Worm (Caenorhabditis elegans) whole organism, young adult: ENCODE results near the gene dhcr-7.

Source experiments
- D2030.7 ChIP-seq: fragments of 200-800 bp; sonication (Bioruptor generic); IDR thresholded peaks from 2 replicates; pipeline ENCODE4 v1.3.6; 2022; ENCODE audit warnings: missing genetic modification reagents, missing genetic modification characterization, missing compliant biosample characterization
- F22D6.2 ChIP-seq: sonication (generic microtip); optimal IDR thresholded peaks from 2 replicates; lab custom pipeline; 2016; ENCODE audit warnings: mild to moderate bottlenecking, missing genetic modification characterization, missing compliant biosample characterization
- F23B12.7 ChIP-seq: sonication (generic microtip); optimal IDR thresholded peaks from 2 replicates; lab custom pipeline; 2017; ENCODE audit warnings: missing genetic modification characterization, mild to moderate bottlenecking, missing compliant biosample characterization, antibody characterized with exemption, moderate library complexity; ENCODE audit not compliant: insufficient read depth
- F33H1.4 ChIP-seq: fragments of 200-800 bp; sonication (Bioruptor generic); IDR thresholded peaks from 2 replicates; pipeline ENCODE4 v1.3.6; 2022; ENCODE audit warnings: missing genetic modification reagents, missing genetic modification characterization, missing compliant biosample characterization
- F39B2.1 ChIP-seq: fragments of 200-800 bp; sonication (Bioruptor generic); IDR thresholded peaks from 2 replicates; pipeline ENCODE4 v1.3.6; 2022; ENCODE audit warnings: missing genetic modification reagents, missing genetic modification characterization, missing compliant biosample characterization
- F49E8.2 ChIP-seq: sonication (generic microtip); optimal IDR thresholded peaks from 3 replicates; lab custom pipeline; 2017; ENCODE audit warnings: missing genetic modification characterization, mild to moderate bottlenecking, missing compliant biosample characterization, antibody characterized with exemption, moderate library complexity; ENCODE audit not compliant: insufficient read depth
- F52B5.7 ChIP-seq: sonication (generic microtip); optimal IDR thresholded peaks from 2 replicates; lab custom pipeline; 2016; ENCODE audit warnings: mild to moderate bottlenecking, missing genetic modification characterization, missing compliant biosample characterization
- akir-1 ChIP-seq: fragments of 200-800 bp; sonication (Bioruptor generic); optimal IDR thresholded peaks from 2 replicates; lab custom pipeline; 2018; ENCODE audit warnings: mild to moderate bottlenecking, missing genetic modification characterization, moderate library complexity, missing compliant biosample characterization
- atf-7 ChIP-seq: sonication (generic microtip); optimal IDR thresholded peaks from 2 replicates; lab custom pipeline; 2017; ENCODE audit warnings: mild to moderate bottlenecking, missing genetic modification characterization, missing compliant biosample characterization
- attf-3 ChIP-seq: fragments of 200-800 bp; sonication (Bioruptor generic); conservative IDR thresholded peaks from 2 replicates; pipeline ENCODE4 v1.3.6; 2022; ENCODE audit warnings: missing genetic modification reagents, missing genetic modification characterization, missing compliant biosample characterization
- attf-5 ChIP-seq: fragments of 200-800 bp; sonication (Bioruptor generic); optimal IDR thresholded peaks from 2 replicates; lab custom pipeline; 2018; ENCODE audit warnings: mild to moderate bottlenecking, missing genetic modification characterization, missing compliant biosample characterization
- cebp-1 ChIP-seq, 2 experiments: fragments of 200-800 bp in 1 of 2; sonication (Bioruptor generic) in 1 of 2; sonication (generic microtip) in 1 of 2; IDR thresholded peaks in 1 of 2; optimal IDR thresholded peaks in 1 of 2; 2 replicates each; pipeline versions ENCODE4 v1.3.6 to Lab custom; 2017 to 2022; ENCODE audit warnings: missing compliant biosample characterization in 2 of 2, missing genetic modification characterization in 2 of 2, mild to moderate bottlenecking in 1 of 2, missing genetic modification reagents in 1 of 2, moderate library complexity in 1 of 2
- ceh-27 ChIP-seq: fragments of 200-800 bp; sonication (Bioruptor generic); optimal IDR thresholded peaks from 2 replicates; lab custom pipeline; 2018; ENCODE audit warnings: mild to moderate bottlenecking, missing genetic modification characterization, moderate library complexity, missing compliant biosample characterization
- die-1 ChIP-seq: sonication (generic microtip); optimal IDR thresholded peaks from 2 replicates; lab custom pipeline; 2016; ENCODE audit warnings: missing genotype, mild to moderate bottlenecking, missing genetic modification characterization, missing compliant biosample characterization
- dpff-1 ChIP-seq: sonication (generic microtip); optimal IDR thresholded peaks from 2 replicates; lab custom pipeline; 2017; ENCODE audit warnings: mild to moderate bottlenecking, missing genetic modification characterization, missing compliant biosample characterization
- efl-1 ChIP-seq: fragments of 150-350 bp; optimal IDR thresholded peaks from 2 replicates; lab custom pipeline; 2014; ENCODE audit warnings: missing biosample characterization, missing genetic modification reagents, missing genetic modification characterization
- egl-44 ChIP-seq: fragments of 200-800 bp; sonication (Bioruptor generic); IDR thresholded peaks from 2 replicates; pipeline ENCODE4 v1.3.6; 2022; ENCODE audit warnings: missing genetic modification reagents, missing genetic modification characterization, missing compliant biosample characterization
- egrh-3 ChIP-seq: fragments of 200-800 bp; sonication (Bioruptor generic); IDR thresholded peaks from 2 replicates; pipeline ENCODE4 v1.3.6; 2022; ENCODE audit warnings: missing genetic modification reagents, missing genetic modification characterization, missing compliant biosample characterization
- ekl-4 ChIP-seq: fragments of 200-800 bp; sonication (Bioruptor generic); IDR thresholded peaks from 2 replicates; pipeline ENCODE4 v1.3.6; 2022; ENCODE audit warnings: missing genetic modification reagents, missing genetic modification characterization, missing compliant biosample characterization
- ets-4 ChIP-seq: fragments of 200-800 bp; sonication (Bioruptor generic); optimal IDR thresholded peaks from 2 replicates; lab custom pipeline; 2018; ENCODE audit warnings: mild to moderate bottlenecking, missing genetic modification characterization, missing compliant biosample characterization
- hlh-12 ChIP-seq: sonication (generic microtip); optimal IDR thresholded peaks from 2 replicates; lab custom pipeline; 2016; ENCODE audit warnings: missing genetic modification characterization, missing compliant biosample characterization
- hmg-20 ChIP-seq: fragments of 200-800 bp; sonication (Bioruptor generic); IDR thresholded peaks from 2 replicates; pipeline ENCODE4 v1.3.6; 2022; ENCODE audit warnings: missing genetic modification reagents, missing genetic modification characterization, missing compliant biosample characterization
- lag-1 ChIP-seq: fragments of 200-800 bp; sonication (Bioruptor generic); IDR thresholded peaks from 2 replicates; pipeline ENCODE4 v1.3.6; 2022; ENCODE audit warnings: missing genetic modification reagents, missing genetic modification characterization, missing compliant biosample characterization
- let-526 ChIP-seq: fragments of 200-800 bp; sonication (Bioruptor generic); IDR thresholded peaks from 2 replicates; pipeline ENCODE4 v1.3.6; 2022; ENCODE audit warnings: missing genetic modification reagents, missing genetic modification characterization, missing compliant biosample characterization
- lin-26 ChIP-seq: fragments of 200-800 bp; sonication (Bioruptor generic); IDR thresholded peaks from 2 replicates; pipeline ENCODE4 v1.3.6; 2022; ENCODE audit warnings: missing genetic modification reagents, missing genetic modification characterization, missing compliant biosample characterization
- lin-40 ChIP-seq: sonication (generic microtip); optimal IDR thresholded peaks from 2 replicates; lab custom pipeline; 2016; ENCODE audit warnings: missing genetic modification characterization, mild to moderate bottlenecking, missing compliant biosample characterization, missing genotype, missing genetic modification reagents
- lin-54 ChIP-seq: fragments of 200-800 bp; sonication (Bioruptor generic); optimal IDR thresholded peaks from 2 replicates; lab custom pipeline; 2018; ENCODE audit warnings: mild to moderate bottlenecking, missing genetic modification characterization, missing compliant biosample characterization
- lsl-1 ChIP-seq: fragments of 200-800 bp; sonication (Bioruptor generic); optimal IDR thresholded peaks from 2 replicates; lab custom pipeline; 2018; ENCODE audit warnings: mild to moderate bottlenecking, missing genetic modification characterization, moderate library complexity, missing compliant biosample characterization
- lsy-27 ChIP-seq: sonication (generic microtip); optimal IDR thresholded peaks from 2 replicates; lab custom pipeline; 2017; ENCODE audit warnings: missing genetic modification characterization, mild to moderate bottlenecking, missing compliant biosample characterization, antibody characterized with exemption, missing genotype, borderline replicate concordance; ENCODE audit not compliant: insufficient read depth
- madf-10 ChIP-seq: sonication (generic microtip); optimal IDR thresholded peaks from 2 replicates; lab custom pipeline; 2016; ENCODE audit warnings: mild to moderate bottlenecking, missing genetic modification characterization, missing compliant biosample characterization
- madf-6 ChIP-seq: fragments of 200-800 bp; sonication (Bioruptor generic); IDR thresholded peaks from 2 replicates; pipeline ENCODE4 v1.3.6; 2022; ENCODE audit warnings: missing genetic modification reagents, missing genetic modification characterization, missing compliant biosample characterization
- mcd-1 ChIP-seq: fragments of 200-800 bp; sonication (Bioruptor generic); IDR thresholded peaks from 2 replicates; pipeline ENCODE4 v1.3.6; 2022; ENCODE audit warnings: missing genetic modification reagents, missing genetic modification characterization, missing compliant biosample characterization
- nhr-80 ChIP-seq: sonication (generic microtip); optimal IDR thresholded peaks from 2 replicates; lab custom pipeline; 2016; ENCODE audit warnings: missing genetic modification characterization, missing compliant biosample characterization
- sea-2 ChIP-seq: fragments of 200-800 bp; sonication (Bioruptor generic); IDR thresholded peaks from 2 replicates; pipeline ENCODE4 v1.3.6; 2022; ENCODE audit warnings: missing genetic modification characterization, missing compliant biosample characterization
- snpc-1.3 ChIP-seq: sonication (generic microtip); optimal IDR thresholded peaks from 2 replicates; lab custom pipeline; 2017; ENCODE audit warnings: missing genetic modification characterization, mild to moderate bottlenecking, missing compliant biosample characterization, antibody characterized with exemption, moderate library complexity, missing genotype, missing genetic modification reagents; ENCODE audit not compliant: insufficient read depth
- snpc-3.4 ChIP-seq: sonication (generic microtip); optimal IDR thresholded peaks from 2 replicates; lab custom pipeline; 2017; ENCODE audit warnings: missing genetic modification characterization, mild to moderate bottlenecking, missing compliant biosample characterization, antibody characterized with exemption, moderate library complexity, missing genotype, missing genetic modification reagents
- snpc-4 ChIP-seq, 5 experiments: fragments of 150-350 bp in 1 of 5; sonication (generic microtip) in 4 of 5; optimal IDR thresholded peaks; 2 replicates each; lab custom pipeline; 2014 to 2018; ENCODE audit warnings: missing genetic modification characterization in 5 of 5, missing biosample characterization in 3 of 5, antibody characterized with exemption in 2 of 5, mild to moderate bottlenecking in 2 of 5, missing compliant biosample characterization in 2 of 5, missing genotype in 2 of 5, moderate library complexity in 2 of 5, missing genetic modification reagents in 1 of 5
- somi-1 ChIP-seq: fragments of 200-800 bp; sonication (Bioruptor generic); optimal IDR thresholded peaks from 2 replicates; lab custom pipeline; 2018; ENCODE audit warnings: mild to moderate bottlenecking, missing genetic modification characterization, missing compliant biosample characterization
- tbp1 ChIP-seq: fragments of 200-800 bp; sonication (Bioruptor generic); optimal IDR thresholded peaks from 2 replicates; lab custom pipeline; 2018; ENCODE audit warnings: mild to moderate bottlenecking, missing genetic modification characterization, missing compliant biosample characterization
- unc-130 ChIP-seq: sonication (generic microtip); optimal IDR thresholded peaks from 2 replicates; lab custom pipeline; 2016; ENCODE audit warnings: missing genetic modification reagents, missing genetic modification characterization, missing compliant biosample characterization
- ztf-28 ChIP-seq: fragments of 200-800 bp; sonication (Bioruptor generic); IDR thresholded peaks from 2 replicates; pipeline ENCODE4 v1.3.6; 2022; ENCODE audit warnings: missing genetic modification reagents, missing genetic modification characterization, missing compliant biosample characterization

dhcr-7 gene

DNA sequence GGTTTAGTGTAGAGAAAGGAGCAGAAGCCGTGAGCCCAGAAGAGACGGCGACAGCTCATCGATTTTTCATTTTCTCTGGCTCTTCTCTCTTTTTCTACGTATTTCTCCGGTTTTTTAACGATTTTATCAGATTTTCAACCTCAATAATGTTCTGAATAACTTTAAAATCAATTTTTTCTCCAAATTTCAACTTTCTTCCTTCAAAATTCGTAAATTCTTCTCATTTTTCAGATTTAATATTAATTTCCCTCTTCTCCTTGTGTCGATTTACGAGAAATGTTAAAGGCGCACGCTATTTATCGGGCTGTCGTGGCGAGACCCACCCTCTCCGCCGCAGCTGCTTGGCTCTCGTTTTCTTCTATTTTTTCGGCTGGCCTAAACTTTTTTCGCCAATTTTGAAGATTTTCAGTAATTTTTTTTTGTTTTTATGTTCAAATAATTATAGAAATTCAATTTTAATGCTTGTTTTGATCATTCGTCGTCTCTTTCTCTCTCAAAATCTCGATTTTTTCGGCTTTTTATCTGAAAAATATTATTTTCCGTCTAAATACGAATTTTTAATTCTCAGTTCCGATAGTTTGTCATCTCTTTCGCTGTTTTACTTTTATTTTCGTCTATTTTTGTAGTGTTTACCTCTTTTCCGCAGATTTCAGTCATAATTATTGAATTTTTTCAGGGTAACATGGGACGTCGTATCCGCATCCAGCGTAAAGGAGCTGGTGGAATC is 6.0 kb downstream of the dhcr-7 start, which contains the start of the genes calf-1 and rpl-2:
calf-1 (minus strand) TSS at position 77 of the 727 bp plus-strand sequence.
rpl-2 (plus strand) TSS at position 677 of the 727 bp plus-strand sequence.
- TF ChIP-seq ztf-28 = no peak
- TF ChIP-seq egrh-3 (GFP tag; lab: Robert Waterston, UW) = 0 out of 2 replicates have a peak, but pooled peaks have one; percentile 15
- TF ChIP-seq nhr-80 (tag; lab: Kevin White, UChicago) = peak; percentile 10
- TF ChIP-seq lin-26 = no peak
- TF ChIP-seq F33H1.4 (GFP tag; lab: Robert Waterston, UW) = peak; percentile 86
- TF ChIP-seq ekl-4 (GFP tag; lab: Robert Waterston, UW) = peak; percentile 34; the same call in 1 of the 2 replicates
- TF ChIP-seq snpc-1.3 = peak; percentile 51
- peak; percentile 24 for TF ChIP-seq lin-40 (tag; lab: Kevin White, UChicago)
- TF ChIP-seq tbp1 = peak; percentile 13
- no peak for TF ChIP-seq atf-7 (tag; lab: Kevin White, UChicago)
- peak; percentile 21 for TF ChIP-seq efl-1 (GFP tag; lab: Kevin White, UChicago)
- TF ChIP-seq D2030.7 = peak; percentile 69; the same call in 1 of the 2 replicates
- TF ChIP-seq attf-5 = peak; percentile 51
- TF ChIP-seq mcd-1 (GFP tag; lab: Robert Waterston, UW) = peak; percentile 20; the same call in 1 of the 2 replicates
- 0 out of 2 replicates have a peak, but pooled peaks have one; percentile 12 for TF ChIP-seq cebp-1 (GFP tag; IDR thresholded peaks at IDR 0.05; lab: Robert Waterston, UW)
- TF ChIP-seq cebp-1 (tag; optimal IDR thresholded peaks at IDR 0.05; lab: Kevin White, UChicago) = peak; percentile 58
- TF ChIP-seq madf-6 (GFP tag; lab: Robert Waterston, UW) = peak; percentile 60; the same call in 1 of the 2 replicates
- peak; percentile 53 for TF ChIP-seq F23B12.7 (tag; lab: Kevin White, UChicago)
- TF ChIP-seq F22D6.2 (tag; lab: Kevin White, UChicago) = no peak
- TF ChIP-seq madf-10 (tag; lab: Kevin White, UChicago) = peak; percentile 7
- no peak for TF ChIP-seq lin-54
- TF ChIP-seq snpc-4 (GFP tag; optimal IDR thresholded peaks at IDR 0.05; lab: Kevin White, UChicago) = peak; percentile 44
- TF ChIP-seq snpc-4 (tag; optimal IDR thresholded peaks at IDR 0.05; lab: Kevin White, UChicago) = peak in 2 of 4 experiments; percentile 9 to 36
- no peak for TF ChIP-seq egl-44 (GFP tag; lab: Robert Waterston, UW)
- TF ChIP-seq lsl-1 (GFP tag; lab: Kevin White, UChicago) = peak; percentile 37
- TF ChIP-seq, all 124 proteins: peak for 17

DNA sequence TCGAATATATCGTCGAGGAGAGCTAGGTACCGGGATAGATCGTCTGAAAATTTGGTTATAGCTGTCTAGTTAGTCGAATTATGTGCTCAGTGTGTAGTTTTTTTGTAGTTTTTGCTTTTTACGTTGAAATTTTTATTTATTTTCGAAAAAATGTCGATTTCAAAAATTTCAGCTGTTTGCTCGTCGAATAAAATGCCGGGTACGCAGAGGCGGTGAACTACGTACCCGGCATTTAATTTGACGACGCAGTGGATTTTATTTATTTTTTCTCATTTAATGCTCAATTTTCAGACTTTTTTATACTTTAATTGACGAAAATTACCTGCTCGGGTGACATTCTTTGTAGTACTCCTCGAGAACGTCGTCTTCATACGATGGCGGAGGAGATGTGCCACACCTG is 8.2 kb downstream of the dhcr-7 start:
- TF ChIP-seq madf-6 (GFP tag; lab: Robert Waterston, UW) = peak; percentile 42; the same call in 1 of the 2 replicates
- no peak for TF ChIP-seq unc-130
- TF ChIP-seq F33H1.4 (GFP tag; lab: Robert Waterston, UW) = peak; percentile 43
- no peak for TF ChIP-seq D2030.7

DNA sequence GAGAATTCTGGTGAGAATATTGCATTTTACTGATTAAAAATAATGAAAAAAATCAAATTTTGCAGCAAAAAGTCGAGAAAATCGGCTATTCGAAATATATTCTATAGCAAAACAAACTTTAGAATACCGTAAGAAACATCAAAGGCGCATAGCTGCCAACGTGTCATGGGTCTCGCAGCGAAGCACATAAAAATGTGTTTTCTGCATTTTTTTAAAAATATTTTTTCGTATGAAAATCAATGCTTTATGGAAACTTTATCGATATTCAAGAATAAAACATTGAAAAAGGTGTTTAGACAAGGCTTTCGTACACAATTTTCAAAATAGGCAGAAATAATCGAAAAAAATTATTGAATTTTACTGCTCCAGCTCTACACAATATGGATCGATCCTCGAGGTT is 8.7 kb downstream of the dhcr-7 start:
- no peak for TF ChIP-seq dpff-1
- no peak for TF ChIP-seq lsy-27 (tag; lab: Kevin White, UChicago)
- no peak for TF ChIP-seq F52B5.7 (tag; lab: Kevin White, UChicago)
- TF ChIP-seq F33H1.4 (GFP tag; lab: Robert Waterston, UW) = peak; percentile 88
- no peak for TF ChIP-seq mcd-1 (GFP tag; lab: Robert Waterston, UW)
- TF ChIP-seq attf-3 (GFP tag; lab: Robert Waterston, UW) = no peak
- no peak for TF ChIP-seq sea-2 (GFP tag; lab: Robert Waterston, UW)
- no peak for TF ChIP-seq F39B2.1 (GFP tag; lab: Robert Waterston, UW)
- no peak for TF ChIP-seq hlh-12 (tag; lab: Kevin White, UChicago)
- peak; percentile 89 for TF ChIP-seq madf-6 (GFP tag; lab: Robert Waterston, UW)
- TF ChIP-seq hmg-20 (GFP tag; lab: Robert Waterston, UW) = no peak
- peak; percentile 73 for TF ChIP-seq D2030.7
- TF ChIP-seq ekl-4 (GFP tag; lab: Robert Waterston, UW) = no peak
- TF ChIP-seq akir-1 (GFP tag; lab: Kevin White, UChicago) = no peak
- TF ChIP-seq F23B12.7 (tag; lab: Kevin White, UChicago) = no peak
- TF ChIP-seq F49E8.2 (tag; lab: Kevin White, UChicago) = no peak
- TF ChIP-seq unc-130 = no peak
- no peak for TF ChIP-seq let-526
- TF ChIP-seq lag-1 = no peak
- TF ChIP-seq ets-4 (GFP tag; lab: Kevin White, UChicago) = no peak
- TF ChIP-seq snpc-3.4 (tag; lab: Kevin White, UChicago) = no peak
- TF ChIP-seq somi-1 (GFP tag; lab: Kevin White, UChicago) = no peak
- no peak for TF ChIP-seq die-1 (tag; lab: Kevin White, UChicago)
- no peak for TF ChIP-seq ceh-27
